Worm (Caenorhabditis elegans): ENCODE data around the gene F28C6.5.
A peak's percentile ranks its signal among the peaks of the same experiment; 100 is the strongest.

The F28C6.5 gene

ce11 chrII:8559188-8559587 lies 40.1 kb upstream of the F28C6.5 start:
- TF ChIP-seq lsy-2 (tag; optimal IDR thresholded peaks at IDR 0.05) = peak in 1 of 2 experiments; percentile 34
- no peak for TF ChIP-seq madf-9 (GFP tag; conservative IDR thresholded peaks at IDR 0.05)
- peak; percentile 31 for TF ChIP-seq ama-1 (optimal IDR thresholded peaks at IDR 0.05)
- peak; percentile 82 for TF ChIP-seq ces-1 (GFP tag; optimal IDR thresholded peaks at IDR 0.05)
- TF ChIP-seq fkh-10 (GFP tag; optimal IDR thresholded peaks at IDR 0.05) = peak; percentile 99
- TF ChIP-seq unc-130 (GFP tag; optimal IDR thresholded peaks at IDR 0.05) = no peak

DNA sequence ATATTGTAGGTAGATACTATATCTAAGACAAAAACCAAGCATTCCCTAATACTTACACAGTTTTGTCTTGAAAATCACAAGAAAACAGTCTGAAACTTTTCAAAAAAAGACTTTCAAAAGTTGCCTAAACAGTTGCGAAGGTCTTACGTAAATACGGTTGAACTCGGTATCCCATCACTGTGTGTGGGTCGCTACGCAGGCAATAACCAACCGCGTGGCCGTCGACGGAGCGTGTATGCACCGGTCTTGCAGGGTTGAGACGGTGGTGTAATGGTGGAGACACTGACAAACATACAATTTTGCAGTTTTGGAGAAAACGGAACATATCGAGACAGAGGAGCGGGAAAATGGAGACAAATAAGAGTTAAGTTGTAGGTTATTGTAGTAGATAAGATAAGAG lies 38.1 kb upstream of the F28C6.5 start, which contains the start of gene iff-2:
Gene iff-2, minus strand, starts transcription at position 141 of the 400 bp plus-strand sequence.
- TF ChIP-seq lin-39 (tag; optimal IDR thresholded peaks at IDR 0.05) (no peak), ceh-44 (GFP tag; IDR thresholded peaks at IDR 0.05) (0 out of 2 replicates have a peak, but pooled peaks have one; percentile 56), nhr-111 (GFP tag; optimal IDR thresholded peaks at IDR 0.05) (no peak), zfp-3 (GFP tag; conservative IDR thresholded peaks at IDR 0.05) (peak; percentile 97), lir-3 (tag; optimal IDR thresholded peaks at IDR 0.05) (peak; percentile 76), zip-2 (tag; optimal IDR thresholded peaks at IDR 0.05) (peak; percentile 89), dmd-8 (GFP tag; IDR thresholded peaks at IDR 0.05) (no peak; the same call in 1 of the 2 replicates), hlh-30 (tag; optimal IDR thresholded peaks at IDR 0.05; ENCODE audit: insufficient read depth) (peak; percentile 100), daf-8 (GFP tag; IDR thresholded peaks at IDR 0.05) (no peak), nhr-77 (tag; optimal IDR thresholded peaks at IDR 0.05) (peak; percentile 99), set-16 (GFP tag; IDR thresholded peaks at IDR 0.05) (peak; percentile 73), nhr-102 (tag; optimal IDR thresholded peaks at IDR 0.05) (peak; percentile 97), unc-62 (GFP tag; optimal IDR thresholded peaks at IDR 0.05 in 1 of 2) (peak; percentile 14 to 100), unc-62 (tag; optimal IDR thresholded peaks at IDR 0.05) (peak; percentile 51), dmd-9 (GFP tag; IDR thresholded peaks at IDR 0.05) (peak; percentile 95), lin-29 (GFP tag; IDR thresholded peaks at IDR 0.05) (peak; percentile 88), R02D3.7 (tag; optimal IDR thresholded peaks at IDR 0.05) (peak; percentile 50), nhr-11 (tag; optimal IDR thresholded peaks at IDR 0.05) (peak; percentile 100), lin-13 (GFP tag; optimal IDR thresholded peaks at IDR 0.05) (peak; percentile 99), nhr-237 (tag; optimal IDR thresholded peaks at IDR 0.05) (peak; percentile 83), F26F4.8 (GFP tag; conservative IDR thresholded peaks at IDR 0.05) (no peak), snpc-4 (tag; optimal IDR thresholded peaks at IDR 0.05) (peak; percentile 70), nhr-10 (tag; optimal IDR thresholded peaks at IDR 0.05) (peak; percentile 97), tra-1 (GFP tag; IDR thresholded peaks at IDR 0.05) (peak; percentile 98), dpl-1 (GFP tag; optimal IDR thresholded peaks at IDR 0.05) (peak; percentile 97), spr-1 (tag; optimal IDR thresholded peaks at IDR 0.05) (peak; percentile 96), unc-39 (tag; optimal IDR thresholded peaks at IDR 0.05) (no peak), unc-130 (GFP tag; optimal IDR thresholded peaks at IDR 0.05) (peak; percentile 51), lin-1 (GFP tag; IDR thresholded peaks at IDR 0.05) (peak; percentile 96), saeg-2 (GFP tag; IDR thresholded peaks at IDR 0.05) (peak; percentile 92), fkh-10 (GFP tag; optimal IDR thresholded peaks at IDR 0.05) (peak; percentile 99), mes-2 (tag; optimal IDR thresholded peaks at IDR 0.05; ENCODE audit: poor library complexity, severe bottlenecking) (peak; percentile 97), Y105C5A.15 (GFP tag; IDR thresholded peaks at IDR 0.05) (no peak), mep-1 (tag; optimal IDR thresholded peaks at IDR 0.05) (peak; percentile 99), dmd-6 (GFP tag; IDR thresholded peaks at IDR 0.05) (peak; percentile 99), mxl-2 (GFP tag; conservative IDR thresholded peaks at IDR 0.05) (peak; percentile 92), ceh-20 (GFP tag; IDR thresholded peaks at IDR 0.05) (peak; percentile 98), T20F7.1 (GFP tag; optimal IDR thresholded peaks at IDR 0.05) (peak; percentile 97), ctbp-1 (GFP tag; IDR thresholded peaks at IDR 0.05) (peak; percentile 98), F10B5.3 (tag; optimal IDR thresholded peaks at IDR 0.05) (peak; percentile 75), lim-7 (GFP tag; IDR thresholded peaks at IDR 0.05) (peak; percentile 70; the same call in 1 of the 2 replicates), dve-1 (tag; optimal IDR thresholded peaks at IDR 0.05; ENCODE audit: insufficient read depth) (peak; percentile 100), arid-1 (GFP tag; conservative IDR thresholded peaks at IDR 0.05) (peak; percentile 97), pqm-1 (tag; optimal IDR thresholded peaks at IDR 0.05) (peak; percentile 92), egl-27 (tag; optimal IDR thresholded peaks at IDR 0.05) (peak; percentile 80), mxl-3 (GFP tag; optimal IDR thresholded peaks at IDR 0.05) (peak; percentile 100)
